Worm (Caenorhabditis elegans): ENCODE results near the gene R09A1.3.

DNA sequence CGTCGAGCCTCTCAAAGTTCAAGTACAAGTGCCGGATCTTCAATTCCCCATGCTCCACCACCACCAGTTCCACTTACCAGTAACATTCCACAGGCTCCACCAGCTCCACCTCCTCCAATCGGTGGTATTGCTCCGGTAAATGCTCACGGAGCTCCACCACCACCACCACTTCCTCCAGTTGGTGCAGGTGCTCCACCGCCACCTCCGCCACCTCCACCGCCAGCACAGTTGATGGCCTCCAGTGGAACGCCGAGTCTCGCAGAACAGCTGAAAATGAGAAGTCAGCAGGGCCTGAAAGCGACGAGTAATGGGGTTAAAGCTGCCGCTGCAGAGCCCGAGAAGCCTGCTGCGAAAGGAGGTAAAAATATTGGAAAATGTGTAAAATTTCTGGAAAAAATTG, 36.6 kb downstream of the R09A1.3 start:
- no peak for TF ChIP-seq flt-1 (GFP tag; IDR thresholded peaks at IDR 0.05)
- TF ChIP-seq tab-1 (GFP tag; IDR thresholded peaks at IDR 0.05), result no peak
- TF ChIP-seq ref-1 (GFP tag; conservative IDR thresholded peaks at IDR 0.05), result no peak

Data from whole organism, midembryonic.